Fruit fly (Drosophila melanogaster) whole organism, embryonic: ENCODE results near the gene Aprt.

Source experiments
- ATbp ChIP-seq: fragments of 200-800 bp; sonication (Bioruptor generic); optimal IDR thresholded peaks from 2 replicates; lab custom pipeline; 2017; ENCODE audit warnings: missing biosample characterization, mild to moderate bottlenecking, missing genetic modification characterization, missing genetic modification reagents
- Abd-B ChIP-seq: fragments of 200-800 bp; sonication (Bioruptor generic); optimal IDR thresholded peaks from 2 replicates; lab custom pipeline; 2018; ENCODE audit warnings: missing biosample characterization, mild to moderate bottlenecking, missing genetic modification characterization, moderate library complexity
- Ada2b ChIP-seq: fragments of 200-800 bp; sonication (Bioruptor generic); IDR thresholded peaks from 2 replicates; pipeline ENCODE4 v1.3.6; 2022; ENCODE audit warnings: missing biosample characterization, missing genetic modification characterization
- Atf-2 ChIP-seq: fragments of 200-800 bp; sonication (Bioruptor generic); optimal IDR thresholded peaks from 2 replicates; lab custom pipeline; 2016; ENCODE audit warnings: missing biosample characterization, missing genetic modification characterization
- Atf3 ChIP-seq: fragments of 200-800 bp; sonication (Bioruptor generic); optimal IDR thresholded peaks from 3 replicates; lab custom pipeline; 2016; ENCODE audit warnings: missing biosample characterization, missing genetic modification characterization
- CG10366 ChIP-seq: fragments of 200-800 bp; sonication (Bioruptor generic); IDR thresholded peaks from 2 replicates; pipeline ENCODE4 v1.3.6; 2022; ENCODE audit warnings: missing biosample characterization, missing genetic modification characterization
- CG10565 ChIP-seq: fragments of 200-800 bp; sonication (Bioruptor generic); optimal IDR thresholded peaks from 3 replicates; lab custom pipeline; 2016; ENCODE audit warnings: missing biosample characterization, mild to moderate bottlenecking, missing genetic modification characterization
- CG11504 ChIP-seq: fragments of 200-800 bp; sonication (Bioruptor generic); optimal IDR thresholded peaks from 3 replicates; lab custom pipeline; 2019; ENCODE audit warnings: missing biosample characterization, mild to moderate bottlenecking, missing genetic modification characterization, moderate library complexity
- CG11696 ChIP-seq: fragments of 200-800 bp; sonication (Bioruptor generic); IDR thresholded peaks from 2 replicates; pipeline ENCODE4 v1.3.6; 2022; ENCODE audit warnings: missing biosample characterization, missing genetic modification characterization
- CG11723 ChIP-seq: fragments of 200-800 bp; sonication (Bioruptor generic); optimal IDR thresholded peaks from 2 replicates; lab custom pipeline; 2017; ENCODE audit warnings: missing biosample characterization, mild to moderate bottlenecking, missing genetic modification characterization
- CG12942 ChIP-seq: fragments of 200-800 bp; sonication (Bioruptor generic); optimal IDR thresholded peaks from 3 replicates; lab custom pipeline; 2016; ENCODE audit warnings: missing biosample characterization, missing genetic modification characterization
- CG15479 ChIP-seq: fragments of 200-800 bp; sonication (Bioruptor generic); optimal IDR thresholded peaks from 3 replicates; lab custom pipeline; 2019; ENCODE audit warnings: missing biosample characterization, mild to moderate bottlenecking, missing genetic modification characterization, moderate library complexity
- CG2202 ChIP-seq: fragments of 200-800 bp; sonication (Bioruptor generic); optimal IDR thresholded peaks from 2 replicates; lab custom pipeline; 2018; ENCODE audit warnings: missing biosample characterization, mild to moderate bottlenecking, missing genetic modification characterization
- CG32532 ChIP-seq: fragments of 200-800 bp; sonication (Bioruptor generic); IDR thresholded peaks from 2 replicates; pipeline ENCODE4 v1.3.6; 2022; ENCODE audit warnings: missing biosample characterization, missing genetic modification characterization
- CG34422 ChIP-seq: fragments of 200-800 bp; sonication (Bioruptor generic); IDR thresholded peaks from 3 replicates; pipeline ENCODE4 v1.3.6; 2022; ENCODE audit warnings: missing biosample characterization, missing genetic modification characterization
- CG5245 ChIP-seq: fragments of 200-800 bp; sonication (Bioruptor generic); optimal IDR thresholded peaks from 3 replicates; lab custom pipeline; 2016; ENCODE audit warnings: missing biosample characterization, missing genetic modification characterization
- CTCF ChIP-seq: fragments of 200-800 bp; sonication (Bioruptor generic); optimal IDR thresholded peaks from 2 replicates; lab custom pipeline; 2017; ENCODE audit warnings: missing biosample characterization, mild to moderate bottlenecking, missing genetic modification characterization, moderate library complexity
- Gsc ChIP-seq: fragments of 200-800 bp; sonication (Bioruptor generic); IDR thresholded peaks from 2 replicates; pipeline ENCODE4 v1.3.6; 2022; ENCODE audit warnings: missing biosample characterization, missing genetic modification characterization
- Gug ChIP-seq: fragments of 200-800 bp; sonication (Bioruptor generic); IDR thresholded peaks from 4 replicates; pipeline ENCODE4 v1.3.6; 2022; ENCODE audit warnings: missing biosample characterization, missing genetic modification characterization
- H15 ChIP-seq: fragments of 200-800 bp; sonication (Bioruptor generic); IDR thresholded peaks from 3 replicates; pipeline ENCODE4 v1.3.6; 2022; ENCODE audit warnings: missing biosample characterization, missing genetic modification characterization
- HHEX ChIP-seq: fragments of 200-800 bp; sonication (Bioruptor generic); optimal IDR thresholded peaks from 3 replicates; lab custom pipeline; 2017; ENCODE audit warnings: missing biosample characterization, mild to moderate bottlenecking, missing genetic modification characterization, missing genetic modification reagents
- HLH54F ChIP-seq: fragments of 200-800 bp; sonication (Bioruptor generic); optimal IDR thresholded peaks from 3 replicates; lab custom pipeline; 2016; ENCODE audit warnings: missing biosample characterization, missing genetic modification characterization
- HLHmδ ChIP-seq: fragments of 200-800 bp; sonication (Bioruptor generic); optimal IDR thresholded peaks from 2 replicates; lab custom pipeline; 2018; ENCODE audit warnings: missing biosample characterization, mild to moderate bottlenecking, missing genetic modification characterization, moderate library complexity
- Hmr ChIP-seq: fragments of 200-800 bp; sonication (Bioruptor generic); optimal IDR thresholded peaks from 3 replicates; lab custom pipeline; 2017; ENCODE audit warnings: mild to moderate bottlenecking, missing biosample characterization, missing genetic modification reagents, missing genetic modification characterization
- Lpt ChIP-seq: fragments of >200 bp; optimal IDR thresholded peaks from 2 replicates; lab custom pipeline; 2018; ENCODE audit warnings: missing biosample characterization, missing genetic modification characterization
- Neu2 ChIP-seq: fragments of 200-800 bp; sonication (Bioruptor generic); optimal IDR thresholded peaks from 3 replicates; lab custom pipeline; 2016; ENCODE audit warnings: missing biosample characterization, missing genetic modification characterization, borderline replicate concordance
- Optix ChIP-seq: fragments of 200-800 bp; sonication (Bioruptor generic); IDR thresholded peaks from 3 replicates; pipeline ENCODE4 v1.3.6; 2022; ENCODE audit warnings: missing biosample characterization, missing genetic modification characterization
- Poxn ChIP-seq: fragments of 200-800 bp; sonication (Bioruptor generic); IDR thresholded peaks from 2 replicates; pipeline ENCODE4 v1.3.6; 2022; ENCODE audit warnings: missing biosample characterization, missing genetic modification characterization
- Ravus ChIP-seq: fragments of 200-800 bp; sonication (Bioruptor generic); IDR thresholded peaks from 2 replicates; pipeline ENCODE4 v1.3.6; 2022; ENCODE audit warnings: missing biosample characterization, missing genetic modification characterization
- bigmax ChIP-seq: fragments of 200-800 bp; sonication (Bioruptor generic); optimal IDR thresholded peaks from 2 replicates; lab custom pipeline; 2018; ENCODE audit warnings: missing biosample characterization, mild to moderate bottlenecking, missing genetic modification characterization
- btn ChIP-seq: fragments of 200-800 bp; sonication (Bioruptor generic); optimal IDR thresholded peaks from 2 replicates; lab custom pipeline; 2016; ENCODE audit warnings: missing biosample characterization, missing genetic modification characterization
- chif ChIP-seq, 2 experiments: fragments of 200-800 bp; sonication (Bioruptor generic); optimal IDR thresholded peaks; 3 replicates each; lab custom pipeline; 2016; ENCODE audit warnings: missing biosample characterization in 2 of 2, missing genetic modification characterization in 2 of 2
- chinmo ChIP-seq: fragments of 200-800 bp; sonication (Bioruptor generic); IDR thresholded peaks from 4 replicates; pipeline ENCODE4 v1.3.6; 2022; ENCODE audit warnings: missing biosample characterization, missing genetic modification characterization; ENCODE audit not compliant: partially characterized antibody
- ci ChIP-seq: fragments of 200-800 bp; sonication (Bioruptor generic); IDR thresholded peaks from 3 replicates; pipeline ENCODE4 v1.3.6; 2022; ENCODE audit warnings: missing biosample characterization, missing genetic modification characterization
- disco-r ChIP-seq: fragments of 200-800 bp; sonication (Bioruptor generic); optimal IDR thresholded peaks from 2 replicates; lab custom pipeline; 2016; ENCODE audit warnings: missing biosample characterization, missing genetic modification characterization
- dmrt99B ChIP-seq: fragments of 200-800 bp; sonication (Bioruptor generic); optimal IDR thresholded peaks from 2 replicates; lab custom pipeline; 2018; ENCODE audit warnings: missing biosample characterization, mild to moderate bottlenecking, missing genetic modification characterization, moderate library complexity
- gem ChIP-seq: fragments of 200-800 bp; sonication (Bioruptor generic); optimal IDR thresholded peaks from 2 replicates; lab custom pipeline; 2019; ENCODE audit warnings: missing biosample characterization, mild to moderate bottlenecking, missing genetic modification characterization, moderate library complexity
- gfzf ChIP-seq: fragments of 200-800 bp; sonication (Bioruptor generic); optimal IDR thresholded peaks from 2 replicates; lab custom pipeline; 2016; ENCODE audit warnings: missing biosample characterization, mild to moderate bottlenecking, missing genetic modification characterization, moderate library complexity
- grn ChIP-seq: fragments of 200-800 bp; sonication (Bioruptor generic); optimal IDR thresholded peaks from 3 replicates; lab custom pipeline; 2017; ENCODE audit warnings: missing biosample characterization, missing genetic modification characterization
- gsb ChIP-seq: fragments of 200-800 bp; sonication (Bioruptor generic); IDR thresholded peaks from 2 replicates; pipeline ENCODE4 v1.3.6; 2022; ENCODE audit warnings: missing biosample characterization, missing genetic modification characterization
- gsb-n ChIP-seq: fragments of 200-800 bp; sonication (Bioruptor generic); optimal IDR thresholded peaks from 3 replicates; lab custom pipeline; 2018; ENCODE audit warnings: missing biosample characterization, mild to moderate bottlenecking, missing genetic modification characterization
- her ChIP-seq: fragments of 200-800 bp; sonication (Bioruptor generic); optimal IDR thresholded peaks from 2 replicates; lab custom pipeline; 2016; ENCODE audit warnings: missing biosample characterization, missing genetic modification characterization
- klu ChIP-seq: fragments of 200-800 bp; sonication (Bioruptor generic); IDR thresholded peaks from 2 replicates; pipeline ENCODE4 v1.3.6; 2022; ENCODE audit warnings: missing biosample characterization, missing genetic modification characterization
- luna ChIP-seq: fragments of 200-800 bp; sonication (Bioruptor generic); optimal IDR thresholded peaks from 2 replicates; lab custom pipeline; 2016; ENCODE audit warnings: missing biosample characterization, missing genetic modification characterization
- mirr ChIP-seq: fragments of 200-800 bp; sonication (Bioruptor generic); optimal IDR thresholded peaks from 3 replicates; lab custom pipeline; 2018; ENCODE audit warnings: missing biosample characterization, mild to moderate bottlenecking, missing genetic modification characterization
- otp ChIP-seq: fragments of 200-800 bp; sonication (Bioruptor generic); IDR thresholded peaks from 3 replicates; pipeline ENCODE4, ENCODE4 v1.3.6; 2022; ENCODE audit warnings: missing biosample characterization, missing genetic modification characterization
- peb ChIP-seq: fragments of 200-800 bp; sonication (Bioruptor generic); IDR thresholded peaks from 2 replicates; pipeline ENCODE4 v1.3.6; 2022; ENCODE audit warnings: missing biosample characterization, missing genetic modification characterization
- ranshi ChIP-seq: fragments of 200-800 bp; sonication (Bioruptor generic); IDR thresholded peaks from 2 replicates; pipeline ENCODE4 v1.3.6; 2022; ENCODE audit warnings: missing biosample characterization, missing genetic modification characterization
- row ChIP-seq: fragments of 200-800 bp; sonication (Bioruptor generic); IDR thresholded peaks from 3 replicates; pipeline ENCODE4 v1.3.6; 2022; ENCODE audit warnings: missing biosample characterization, missing genetic modification characterization
- sc ChIP-seq, 3 experiments: fragments of >200 bp in 2 of 3; fragments of 200-800 bp in 1 of 3; sonication (Bioruptor generic) in 1 of 3; optimal IDR thresholded peaks; 2 replicates in 2 of 3; 3 replicates in 1 of 3; lab custom pipeline; 2017; ENCODE audit warnings: mild to moderate bottlenecking in 1 of 3, missing biosample characterization in 1 of 3, missing genetic modification characterization in 1 of 3, missing genetic modification reagents in 1 of 3
- tll ChIP-seq, 2 experiments: fragments of 200-800 bp in 1 of 2; fragments of >200 bp in 1 of 2; sonication (Bioruptor generic) in 1 of 2; optimal IDR thresholded peaks; 2 replicates each; lab custom pipeline; 2017 to 2019; ENCODE audit warnings: missing biosample characterization in 2 of 2, missing genetic modification characterization in 2 of 2, mild to moderate bottlenecking in 1 of 2, moderate library complexity in 1 of 2

The Aprt gene

dm6 chr3L:1876215-1876625, 8.6 kb downstream of the Aprt start, which contains the start of gene dre4:
Gene dre4, minus strand, starts transcription at chr3L:1876312.
- TF ChIP-seq CG12942 (peak; percentile 43), disco-r (GFP tag; lab: Kevin White, UChicago) (peak; percentile 48), Gug (GFP tag; lab: Robert Waterston, UW) (peak; percentile 37; the same call in 1 of the 4 replicates), klu (GFP tag; lab: Robert Waterston, UW) (peak; percentile 58; the same call in 1 of the 2 replicates), CG32532 (GFP tag; lab: Robert Waterston, UW) (peak; percentile 85), luna (GFP tag; lab: Kevin White, UChicago) (peak; percentile 42), grn (GFP tag; lab: Kevin White, UChicago) (peak; percentile 9), CG10366 (GFP tag; lab: Robert Waterston, UW) (peak; percentile 62), HLH54F (GFP tag; lab: Kevin White, UChicago) (peak; percentile 74), gfzf (GFP tag; lab: Kevin White, UChicago) (peak; percentile 97), Optix (GFP tag; lab: Robert Waterston, UW) (no peak), peb (GFP tag; lab: Robert Waterston, UW) (no peak), CTCF (GFP tag; lab: Kevin White, UChicago) (peak; percentile 66), Gsc (GFP tag; lab: Robert Waterston, UW) (no peak), Ada2b (GFP tag; lab: Robert Waterston, UW) (peak; percentile 40; the same call in 1 of the 2 replicates), CG15479 (peak; percentile 73), bigmax (no peak), CG11504 (tag; lab: Kevin White, UChicago) (peak; percentile 75), CG2202 (peak; percentile 48), HLHmδ (GFP tag; lab: Kevin White, UChicago) (no peak), CG34422 (GFP tag; lab: Robert Waterston, UW) (peak; percentile 90), CG11723 (no peak), gsb-n (tag; lab: Kevin White, UChicago) (peak; percentile 72), Atf3 (peak; percentile 43), mirr (GFP tag; lab: Kevin White, UChicago) (no peak), gem (tag; lab: Kevin White, UChicago) (peak; percentile 80), Ravus (no peak; the same call in 1 of the 2 replicates), CG10565 (GFP tag; lab: Kevin White, UChicago) (peak; percentile 13), sc (optimal IDR thresholded peaks at IDR 0.05; lab: Kevin White, UChicago) (no peak), sc (GFP tag; optimal IDR thresholded peaks at IDR 0.05; lab: Kevin White, UChicago) (peak; percentile 12), Lpt (GFP tag; lab: Kevin White, UChicago) (no peak), Hmr (GFP tag; lab: Kevin White, UChicago) (peak; percentile 86), btn (GFP tag; lab: Kevin White, UChicago) (peak; percentile 20), ATbp (GFP tag; lab: Kevin White, UChicago) (peak; percentile 51), her (GFP tag; lab: Kevin White, UChicago) (peak; percentile 72), Neu2 (GFP tag; lab: Kevin White, UChicago) (no peak), Abd-B (peak; percentile 49), ranshi (GFP tag; lab: Robert Waterston, UW) (peak; percentile 79), dmrt99B (tag; lab: Kevin White, UChicago) (peak; percentile 65), Atf-2 (GFP tag; lab: Kevin White, UChicago) (peak; percentile 66), ci (GFP tag; lab: Robert Waterston, UW) (peak; percentile 88), chif (GFP tag; optimal IDR thresholded peaks at IDR 0.05; lab: Kevin White, UChicago) (peak; percentile 56 to 71), chinmo (0 out of 4 replicates have a peak, but pooled peaks have one; percentile 19), row (peak; percentile 70), otp (GFP tag; lab: Robert Waterston, UW) (0 out of 3 replicates have a peak, but pooled peaks have one; percentile 47), CG11696 (GFP tag; lab: Robert Waterston, UW) (peak; percentile 28; the same call in 1 of the 2 replicates), H15 (no peak; the same call in 2 of the 3 replicates), HHEX (GFP tag; lab: Kevin White, UChicago) (peak; percentile 64), Poxn (GFP tag; lab: Robert Waterston, UW) (no peak), gsb (GFP tag; lab: Robert Waterston, UW) (peak; percentile 28; the same call in 1 of the 2 replicates), tll (GFP tag; optimal IDR thresholded peaks at IDR 0.05; lab: Kevin White, UChicago) (no peak), CG5245 (peak; percentile 43)
